Fruit fly (Drosophila melanogaster): ENCODE measurements around the gene CG32299.
A peak's percentile ranks its signal among the peaks of the same experiment; 100 is the strongest.

CG32299 gene

dm6 chr3L:2390889-2391288 lies at the start of gene CG32299, which contains the start of gene CG32298:
Gene CG32299, minus strand, starts transcription at chr3L:2390989.
Gene CG32298, minus strand, starts transcription at chr3L:2390989.
- TF ChIP-seq noc (tag; optimal IDR thresholded peaks at IDR 0.05) = no peak

dm6 chr3L:2438609-2439422 lies 48.0 kb upstream of the CG32299 start:
- TF ChIP-seq noc (tag; optimal IDR thresholded peaks at IDR 0.05) = no peak

dm6 chr3L:2437571-2437970 lies 46.8 kb upstream of the CG32299 start:
- no peak for TF ChIP-seq noc (tag; optimal IDR thresholded peaks at IDR 0.05)

dm6 chr3L:2436754-2437335 lies 46.1 kb upstream of the CG32299 start:
- no peak for TF ChIP-seq noc (tag; optimal IDR thresholded peaks at IDR 0.05)

dm6 chr3L:2434179-2434578 lies 43.4 kb upstream of the CG32299 start:
- TF ChIP-seq noc (tag; optimal IDR thresholded peaks at IDR 0.05) = no peak

- no peak for TF ChIP-seq noc (tag; optimal IDR thresholded peaks at IDR 0.05)
Observed at dm6 chr3L:2433358-2433757, 42.6 kb upstream of the CG32299 start.

- TF ChIP-seq noc (tag; optimal IDR thresholded peaks at IDR 0.05) = no peak
Observed at dm6 chr3L:2431340-2431739, 40.6 kb upstream of the CG32299 start.

- TF ChIP-seq noc (tag; optimal IDR thresholded peaks at IDR 0.05) = no peak
Observed at dm6 chr3L:2428488-2429302, 37.9 kb upstream of the CG32299 start.

- no peak for TF ChIP-seq noc (tag; optimal IDR thresholded peaks at IDR 0.05)
Observed at dm6 chr3L:2427151-2427550, 36.4 kb upstream of the CG32299 start.

- TF ChIP-seq noc (tag; optimal IDR thresholded peaks at IDR 0.05) = no peak
Observed at dm6 chr3L:2426407-2426951, 35.7 kb upstream of the CG32299 start.

- TF ChIP-seq noc (tag; optimal IDR thresholded peaks at IDR 0.05) = no peak
Observed at dm6 chr3L:2425687-2426086, 34.9 kb upstream of the CG32299 start.

dm6 chr3L:2424094-2424493 lies 33.3 kb upstream of the CG32299 start:
- no peak for TF ChIP-seq noc (tag; optimal IDR thresholded peaks at IDR 0.05)

- no peak for TF ChIP-seq noc (tag; optimal IDR thresholded peaks at IDR 0.05)
Observed at dm6 chr3L:2423572-2423971, 32.8 kb upstream of the CG32299 start.

dm6 chr3L:2422763-2423162 lies 32.0 kb upstream of the CG32299 start:
- no peak for TF ChIP-seq noc (tag; optimal IDR thresholded peaks at IDR 0.05)

dm6 chr3L:2421138-2421537 lies 30.3 kb upstream of the CG32299 start:
- no peak for TF ChIP-seq noc (tag; optimal IDR thresholded peaks at IDR 0.05)

- peak; percentile 86 for TF ChIP-seq noc (tag; optimal IDR thresholded peaks at IDR 0.05)
Observed at dm6 chr3L:2418769-2419168, 28.0 kb upstream of the CG32299 start.

Measured in whole organism, larva.